Worm (Caenorhabditis elegans) whole organism, L1 larva: ENCODE results near the gene ZK112.4.

Experiments used
- C34B4.2 ChIP-seq: sonication (generic microtip); optimal IDR thresholded peaks from 2 replicates; lab custom pipeline; 2017; ENCODE audit warnings: mild to moderate bottlenecking, missing genetic modification characterization, missing compliant biosample characterization
- alr-1 ChIP-seq: fragments of 200-800 bp; sonication (Bioruptor generic); optimal IDR thresholded peaks from 2 replicates; lab custom pipeline; 2018; ENCODE audit warnings: borderline replicate concordance, mild to moderate bottlenecking, missing genetic modification characterization, missing compliant biosample characterization
- aly-2 ChIP-seq: fragments of 150-350 bp; optimal IDR thresholded peaks from 2 replicates; lab custom pipeline; 2014; ENCODE audit warnings: missing biosample characterization, missing genetic modification characterization
- blmp-1 ChIP-seq: fragments of 150-350 bp; optimal IDR thresholded peaks from 2 replicates; lab custom pipeline; 2014; ENCODE audit warnings: missing biosample characterization, missing genetic modification characterization
- ceh-82 ChIP-seq, 3 experiments: fragments of 150-350 bp in 1 of 3; sonication (generic microtip) in 2 of 3; optimal IDR thresholded peaks; 2 replicates each; lab custom pipeline; 2014 to 2017; ENCODE audit warnings: missing biosample characterization in 3 of 3, missing genetic modification characterization in 3 of 3
- ceh-88 ChIP-seq: fragments of 200-800 bp; sonication (Bioruptor generic); IDR thresholded peaks from 2 replicates; pipeline ENCODE4 v1.3.6; 2022; ENCODE audit warnings: missing genetic modification characterization, missing compliant biosample characterization
- dsc-1 ChIP-seq: sonication (generic microtip); optimal IDR thresholded peaks from 2 replicates; lab custom pipeline; 2016; ENCODE audit warnings: mild to moderate bottlenecking, missing genetic modification characterization, missing compliant biosample characterization
- efl-3 ChIP-seq: fragments of 200-800 bp; sonication (Bioruptor generic); optimal IDR thresholded peaks from 2 replicates; lab custom pipeline; 2018; ENCODE audit warnings: mild to moderate bottlenecking, missing genetic modification characterization, missing compliant biosample characterization
- elt-2 ChIP-seq: sonication (generic microtip); optimal IDR thresholded peaks from 2 replicates; lab custom pipeline; 2016; ENCODE audit warnings: missing genetic modification characterization, mild to moderate bottlenecking, inconsistent platforms, missing compliant biosample characterization, missing genetic modification reagents
- elt-3 ChIP-seq, 6 experiments: fragments of 150-350 bp in 1 of 6; sonication (generic microtip); optimal IDR thresholded peaks; 2 replicates each; lab custom pipeline; 2017 to 2018; ENCODE audit warnings: missing biosample characterization in 6 of 6, missing genetic modification characterization in 6 of 6, inconsistent platforms in 1 of 6
- ets-5 ChIP-seq: fragments of 200-800 bp; sonication (Bioruptor generic); IDR thresholded peaks from 2 replicates; pipeline ENCODE4 v1.3.6; 2022; ENCODE audit warnings: missing genetic modification characterization, missing compliant biosample characterization
- fkh-4 ChIP-seq: sonication (generic microtip); optimal IDR thresholded peaks from 2 replicates; lab custom pipeline; 2016; ENCODE audit warnings: missing compliant biosample characterization, missing genetic modification characterization, borderline replicate concordance
- fkh-8 ChIP-seq: sonication (generic microtip); optimal IDR thresholded peaks from 2 replicates; lab custom pipeline; 2016; ENCODE audit warnings: mild to moderate bottlenecking, missing genetic modification characterization, missing compliant biosample characterization
- fos-1 ChIP-seq: fragments of 150-350 bp; optimal IDR thresholded peaks from 2 replicates; lab custom pipeline; 2014; ENCODE audit warnings: missing biosample characterization, missing genetic modification characterization
- grh-1 ChIP-seq: fragments of 200-800 bp; sonication (Bioruptor generic); IDR thresholded peaks from 2 replicates; pipeline ENCODE4 v1.3.6; 2022; ENCODE audit warnings: missing genetic modification reagents, missing genetic modification characterization, missing compliant biosample characterization
- hlh-4 ChIP-seq: sonication (generic microtip); optimal IDR thresholded peaks from 2 replicates; lab custom pipeline; 2016; ENCODE audit warnings: mild to moderate bottlenecking, missing genetic modification characterization, missing compliant biosample characterization
- hpl-2 ChIP-seq: fragments of 150-350 bp; optimal IDR thresholded peaks from 2 replicates; lab custom pipeline; 2014; ENCODE audit warnings: missing biosample characterization, missing genetic modification reagents, missing genetic modification characterization
- irx-1 ChIP-seq: sonication (generic microtip); optimal IDR thresholded peaks from 2 replicates; lab custom pipeline; 2016; ENCODE audit warnings: missing genetic modification characterization, missing compliant biosample characterization
- isw-1 ChIP-seq: fragments of 200-800 bp; sonication (Bioruptor generic); IDR thresholded peaks from 2 replicates; pipeline ENCODE4 v1.3.6; 2022; ENCODE audit warnings: missing genetic modification characterization, missing compliant biosample characterization
- jun-1 ChIP-seq: fragments of 150-350 bp; optimal IDR thresholded peaks from 2 replicates; lab custom pipeline; 2014; ENCODE audit warnings: missing biosample characterization, missing genetic modification reagents, missing genetic modification characterization
- lin-13 ChIP-seq: fragments of 150-350 bp; optimal IDR thresholded peaks from 2 replicates; lab custom pipeline; 2014; ENCODE audit warnings: missing biosample characterization, missing genetic modification reagents, missing genetic modification characterization
- lin-14 ChIP-seq: fragments of 200-800 bp; sonication (Bioruptor generic); optimal IDR thresholded peaks from 2 replicates; lab custom pipeline; 2018; ENCODE audit warnings: mild to moderate bottlenecking, missing genetic modification characterization, moderate library complexity, missing compliant biosample characterization
- lin-15B ChIP-seq: fragments of 150-350 bp; sonication (generic microtip); optimal IDR thresholded peaks from 3 replicates; lab custom pipeline; 2014; ENCODE audit warnings: missing biosample characterization, missing genetic modification characterization
- lin-35 ChIP-seq, 2 experiments: fragments of 150-350 bp; optimal IDR thresholded peaks; 2 replicates each; lab custom pipeline; 2014; ENCODE audit warnings: missing biosample characterization in 2 of 2, missing genetic modification characterization in 2 of 2, missing genetic modification reagents in 2 of 2
- lsy-2 ChIP-seq, 2 experiments: fragments of 150-350 bp; optimal IDR thresholded peaks; 2 replicates each; lab custom pipeline; 2014; ENCODE audit warnings: missing biosample characterization in 2 of 2, missing genetic modification characterization in 2 of 2
- mab-9 ChIP-seq: fragments of 200-800 bp; sonication (Bioruptor generic); IDR thresholded peaks from 2 replicates; pipeline ENCODE4 v1.3.6; 2022; ENCODE audit warnings: missing genetic modification reagents, missing genetic modification characterization, missing compliant biosample characterization
- mdl-1 ChIP-seq, 2 experiments: fragments of 150-350 bp; optimal IDR thresholded peaks; 2 replicates each; lab custom pipeline; 2014 to 2017; ENCODE audit warnings: missing biosample characterization in 2 of 2, missing genetic modification characterization in 2 of 2, inconsistent platforms in 1 of 2
- mep-1 ChIP-seq: fragments of 150-350 bp; optimal IDR thresholded peaks from 2 replicates; lab custom pipeline; 2014; ENCODE audit warnings: missing biosample characterization, missing genetic modification characterization
- nhr-19 ChIP-seq: fragments of 200-800 bp; sonication (Bioruptor generic); conservative IDR thresholded peaks from 2 replicates; pipeline ENCODE4 v1.3.6; 2022; ENCODE audit warnings: missing genetic modification characterization, missing compliant biosample characterization
- nhr-20 ChIP-seq: sonication (generic microtip); optimal IDR thresholded peaks from 2 replicates; lab custom pipeline; 2016; ENCODE audit warnings: mild to moderate bottlenecking, missing genetic modification characterization, missing compliant biosample characterization
- nhr-237 ChIP-seq: fragments of 150-350 bp; optimal IDR thresholded peaks from 2 replicates; lab custom pipeline; 2014; ENCODE audit warnings: missing biosample characterization, missing genetic modification characterization
- nhr-28 ChIP-seq: fragments of 150-350 bp; optimal IDR thresholded peaks from 2 replicates; lab custom pipeline; 2014; ENCODE audit warnings: missing biosample characterization, missing genetic modification characterization
- nhr-47 ChIP-seq: sonication (generic microtip); optimal IDR thresholded peaks from 2 replicates; lab custom pipeline; 2016; ENCODE audit warnings: mild to moderate bottlenecking, missing genetic modification characterization, moderate library complexity, missing compliant biosample characterization
- nhr-76 ChIP-seq: sonication (generic microtip); optimal IDR thresholded peaks from 2 replicates; lab custom pipeline; 2017; ENCODE audit warnings: missing biosample characterization, missing genetic modification characterization
- nhr-77 ChIP-seq: fragments of 150-350 bp; optimal IDR thresholded peaks from 2 replicates; lab custom pipeline; 2014; ENCODE audit warnings: missing biosample characterization, missing genetic modification characterization
- nhr-85 ChIP-seq: sonication (generic microtip); peaks from one replicate; lab custom pipeline; 2016; ENCODE audit warnings: missing genetic modification characterization, inconsistent platforms, missing compliant biosample characterization
- nhr-90 ChIP-seq: sonication (generic microtip); optimal IDR thresholded peaks from 2 replicates; lab custom pipeline; 2016; ENCODE audit warnings: mild to moderate bottlenecking, missing genetic modification characterization, missing compliant biosample characterization; ENCODE audit not compliant: poor library complexity
- pax-3 ChIP-seq: fragments of 200-800 bp; sonication (Bioruptor generic); optimal IDR thresholded peaks from 2 replicates; lab custom pipeline; 2018; ENCODE audit warnings: mild to moderate bottlenecking, missing genetic modification characterization, moderate library complexity, missing compliant biosample characterization
- pqm-1 ChIP-seq: sonication (generic microtip); optimal IDR thresholded peaks from 3 replicates; lab custom pipeline; 2017; ENCODE audit warnings: missing biosample characterization, missing genetic modification characterization
- rnt-1 ChIP-seq: sonication (generic microtip); optimal IDR thresholded peaks from 2 replicates; lab custom pipeline; 2016; ENCODE audit warnings: mild to moderate bottlenecking, missing genetic modification characterization, moderate library complexity, missing compliant biosample characterization
- snpc-4 ChIP-seq: fragments of 150-350 bp; optimal IDR thresholded peaks from 2 replicates; lab custom pipeline; 2014; ENCODE audit warnings: missing biosample characterization, missing genetic modification characterization
- snu-23 ChIP-seq: sonication (generic microtip); optimal IDR thresholded peaks from 2 replicates; lab custom pipeline; 2016; ENCODE audit warnings: missing genetic modification characterization, missing compliant biosample characterization
- swsn-7 ChIP-seq: sonication (generic microtip); optimal IDR thresholded peaks from 2 replicates; lab custom pipeline; 2016; ENCODE audit warnings: missing genetic modification characterization, missing compliant biosample characterization
- tbx-2 ChIP-seq: sonication (generic microtip); optimal IDR thresholded peaks from 2 replicates; lab custom pipeline; 2016; ENCODE audit warnings: missing genetic modification characterization, missing compliant biosample characterization
- unc-130 ChIP-seq: fragments of 150-350 bp; optimal IDR thresholded peaks from 2 replicates; lab custom pipeline; 2017; ENCODE audit warnings: missing biosample characterization, missing genetic modification characterization, inconsistent platforms
- unc-62 ChIP-seq: fragments of 150-350 bp; optimal IDR thresholded peaks from 2 replicates; lab custom pipeline; 2014; ENCODE audit warnings: missing biosample characterization, missing genetic modification reagents, missing genetic modification characterization
- unc-86 ChIP-seq: sonication (generic microtip); optimal IDR thresholded peaks from 2 replicates; lab custom pipeline; 2016; ENCODE audit warnings: missing genetic modification characterization, missing compliant biosample characterization
- unc-98 ChIP-seq: fragments of 200-800 bp; sonication (Bioruptor generic); IDR thresholded peaks from 2 replicates; pipeline ENCODE4 v1.3.6; 2022; ENCODE audit warnings: missing genetic modification characterization, missing compliant biosample characterization
- vab-15 ChIP-seq: sonication (generic microtip); optimal IDR thresholded peaks from 2 replicates; lab custom pipeline; 2017; ENCODE audit warnings: missing genotype, mild to moderate bottlenecking, missing genetic modification characterization, missing compliant biosample characterization
- zag-1 ChIP-seq: fragments of 150-350 bp; optimal IDR thresholded peaks from 2 replicates; lab custom pipeline; 2014; ENCODE audit warnings: missing biosample characterization, missing genetic modification characterization
- zip-4 ChIP-seq: fragments of 200-800 bp; sonication (Bioruptor generic); optimal IDR thresholded peaks from 2 replicates; lab custom pipeline; 2018; ENCODE audit warnings: mild to moderate bottlenecking, missing genetic modification characterization, moderate library complexity, missing compliant biosample characterization
- ztf-11 ChIP-seq, 2 experiments: sonication (generic microtip); optimal IDR thresholded peaks; 2 replicates each; lab custom pipeline; 2016 to 2017; ENCODE audit warnings: missing genetic modification characterization in 2 of 2, missing biosample characterization in 1 of 2, missing compliant biosample characterization in 1 of 2
- ztf-4 ChIP-seq: fragments of 150-350 bp; optimal IDR thresholded peaks from 2 replicates; lab custom pipeline; 2014; ENCODE audit warnings: missing biosample characterization, missing genetic modification characterization

ZK112.4 gene

DNA sequence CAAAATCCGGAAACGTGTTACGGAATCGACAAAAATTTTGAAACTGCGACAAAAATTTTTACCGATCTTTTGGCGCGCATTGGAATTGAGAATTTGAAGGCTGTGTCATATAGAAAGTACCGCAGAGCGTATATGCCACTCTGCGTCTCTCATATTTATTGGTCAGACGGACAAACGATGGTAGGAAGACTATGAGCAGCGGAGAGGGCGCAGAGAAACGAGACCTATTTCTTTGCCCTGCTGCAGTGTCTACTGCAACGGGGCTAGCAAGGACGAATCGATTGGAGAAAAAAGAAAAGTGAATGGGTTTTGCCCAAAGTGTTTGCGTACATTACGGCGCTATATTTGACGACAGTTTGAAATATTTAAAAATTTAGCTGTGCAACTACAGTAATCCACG lies 19.7 kb downstream of the ZK112.4 start:
- TF ChIP-seq fkh-4 (no peak), jun-1 (tag; lab: Kevin White, UChicago) (peak; percentile 54), zip-4 (no peak), fos-1 (tag; lab: Kevin White, UChicago) (peak; percentile 67), lsy-2 (tag; optimal IDR thresholded peaks at IDR 0.05; lab: Kevin White, UChicago) (peak; percentile 82 to 86), unc-86 (tag; lab: Kevin White, UChicago) (peak; percentile 56), C34B4.2 (no peak), grh-1 (peak; percentile 44), pax-3 (tag; lab: Kevin White, UChicago) (peak; percentile 77), vab-15 (tag; lab: Kevin White, UChicago) (peak; percentile 14), lin-35 (GFP tag; optimal IDR thresholded peaks at IDR 0.05; lab: Kevin White, UChicago) (peak; percentile 73 to 91), tbx-2 (peak; percentile 67), ceh-88 (peak; percentile 52; the same call in 1 of the 2 replicates), elt-2 (tag; lab: Kevin White, UChicago) (no peak), nhr-77 (tag; lab: Kevin White, UChicago) (peak; percentile 65), unc-98 (GFP tag; lab: Robert Waterston, UW) (no peak), swsn-7 (tag; lab: Kevin White, UChicago) (peak; percentile 83), nhr-237 (tag; lab: Kevin White, UChicago) (no peak), mdl-1 (tag; optimal IDR thresholded peaks at IDR 0.05; lab: Kevin White, UChicago) (peak in 1 of 2 experiments; percentile 65), irx-1 (tag; lab: Kevin White, UChicago) (peak; percentile 6), elt-3 (tag; optimal IDR thresholded peaks at IDR 0.05; lab: Kevin White, UChicago) (peak in 1 of 6 experiments; percentile 9), efl-3 (no peak), unc-62 (GFP tag; lab: Kevin White, UChicago) (no peak), nhr-76 (tag; lab: Kevin White, UChicago) (no peak), blmp-1 (tag; lab: Kevin White, UChicago) (peak; percentile 88), dsc-1 (tag; lab: Kevin White, UChicago) (peak; percentile 69), ceh-82 (tag; optimal IDR thresholded peaks at IDR 0.05; lab: Kevin White, UChicago) (peak; percentile 66 to 75 (median 70)), nhr-19 (peak; percentile 67), hlh-4 (tag; lab: Kevin White, UChicago) (no peak), mep-1 (peak; percentile 92), pqm-1 (tag; lab: Kevin White, UChicago) (no peak), alr-1 (tag; lab: Kevin White, UChicago) (no peak), unc-130 (peak; percentile 49), snu-23 (GFP tag; lab: Kevin White, UChicago) (peak; percentile 83), mab-9 (GFP tag; lab: Robert Waterston, UW) (peak; percentile 51; the same call in 1 of the 2 replicates), isw-1 (GFP tag; lab: Robert Waterston, UW) (peak; percentile 72), aly-2 (peak; percentile 54), fkh-8 (tag; lab: Kevin White, UChicago) (peak; percentile 77), nhr-85 (peak; percentile 79), nhr-28 (tag; lab: Kevin White, UChicago) (no peak), snpc-4 (peak; percentile 80), ztf-11 (tag; optimal IDR thresholded peaks at IDR 0.05; lab: Kevin White, UChicago) (peak in 1 of 2 experiments; percentile 43), ztf-4 (tag; lab: Kevin White, UChicago) (peak; percentile 66), nhr-90 (tag; lab: Kevin White, UChicago) (peak; percentile 42), hpl-2 (GFP tag; lab: Kevin White, UChicago) (peak; percentile 80), nhr-47 (tag; lab: Kevin White, UChicago) (peak; percentile 77), lin-13 (GFP tag; lab: Kevin White, UChicago) (peak; percentile 100), nhr-20 (tag; lab: Kevin White, UChicago) (peak; percentile 80), rnt-1 (peak; percentile 82), lin-14 (GFP tag; lab: Kevin White, UChicago) (peak; percentile 89), zag-1 (tag; lab: Kevin White, UChicago) (no peak), ets-5 (GFP tag; lab: Robert Waterston, UW) (no peak), lin-15B (tag; lab: Kevin White, UChicago) (peak; percentile 75)
